Fruit fly (Drosophila melanogaster) whole organism, embryonic: Measurements from ENCODE around the gene CG14427.
A peak's percentile ranks its signal among the peaks of the same experiment; 100 is the strongest.

Experiments used
- Ada2b ChIP-seq: fragments of 200-800 bp; sonication (Bioruptor generic); IDR thresholded peaks from 2 replicates; pipeline ENCODE4 v1.3.6; 2022; ENCODE audit warnings: missing biosample characterization, missing genetic modification characterization
- C15 ChIP-seq: fragments of 200-800 bp; sonication (Bioruptor generic); IDR thresholded peaks from 3 replicates; pipeline ENCODE4 v1.3.6; 2022; ENCODE audit warnings: missing biosample characterization, missing genetic modification characterization
- CG10209 ChIP-seq: fragments of 200-800 bp; sonication (Bioruptor generic); optimal IDR thresholded peaks from 3 replicates; lab custom pipeline; 2017; ENCODE audit warnings: missing biosample characterization, mild to moderate bottlenecking, missing genetic modification characterization, missing genetic modification reagents
- CG1024 ChIP-seq: fragments of 200-800 bp; sonication (Bioruptor generic); IDR thresholded peaks from 2 replicates; pipeline ENCODE4 v1.3.6; 2022; ENCODE audit warnings: missing biosample characterization, missing genetic modification characterization
- CG11247 ChIP-seq: fragments of 200-800 bp; sonication (Bioruptor generic); IDR thresholded peaks from 2 replicates; pipeline ENCODE4 v1.3.6; 2022; ENCODE audit warnings: missing biosample characterization, missing genetic modification characterization
- CG11456 ChIP-seq: fragments of 200-800 bp; sonication (Bioruptor generic); IDR thresholded peaks from 3 replicates; pipeline ENCODE4 v1.3.6; 2022; ENCODE audit warnings: missing biosample characterization, missing genetic modification characterization
- CG11723 ChIP-seq: fragments of 200-800 bp; sonication (Bioruptor generic); optimal IDR thresholded peaks from 2 replicates; lab custom pipeline; 2017; ENCODE audit warnings: missing biosample characterization, mild to moderate bottlenecking, missing genetic modification characterization
- CG1233 ChIP-seq: fragments of 200-800 bp; sonication (Bioruptor generic); optimal IDR thresholded peaks from 4 replicates; lab custom pipeline; 2018; ENCODE audit warnings: missing biosample characterization, mild to moderate bottlenecking, missing genetic modification characterization
- CG13424 ChIP-seq: fragments of 200-800 bp; sonication (Bioruptor generic); optimal IDR thresholded peaks from 2 replicates; lab custom pipeline; 2019; ENCODE audit warnings: missing biosample characterization, mild to moderate bottlenecking, missing genetic modification characterization, moderate library complexity
- CG13894 ChIP-seq: fragments of 200-800 bp; sonication (Bioruptor generic); optimal IDR thresholded peaks from 3 replicates; lab custom pipeline; 2018; ENCODE audit warnings: missing biosample characterization, mild to moderate bottlenecking, missing genetic modification characterization, moderate library complexity
- CG14441 ChIP-seq: fragments of 200-800 bp; sonication (Bioruptor generic); IDR thresholded peaks from 2 replicates; pipeline ENCODE4 v1.3.6; 2022; ENCODE audit warnings: missing biosample characterization, missing genetic modification characterization
- CG15011 ChIP-seq: fragments of 200-800 bp; sonication (Bioruptor generic); optimal IDR thresholded peaks from 3 replicates; lab custom pipeline; 2018; ENCODE audit warnings: missing biosample characterization, mild to moderate bottlenecking, missing genetic modification characterization
- CG15479 ChIP-seq: fragments of 200-800 bp; sonication (Bioruptor generic); optimal IDR thresholded peaks from 3 replicates; lab custom pipeline; 2019; ENCODE audit warnings: missing biosample characterization, mild to moderate bottlenecking, missing genetic modification characterization, moderate library complexity
- CG15696 ChIP-seq: fragments of 200-800 bp; sonication (Bioruptor generic); optimal IDR thresholded peaks from 2 replicates; lab custom pipeline; 2019; ENCODE audit warnings: missing biosample characterization, mild to moderate bottlenecking, missing genetic modification characterization, moderate library complexity
- CG2129 ChIP-seq: fragments of 200-800 bp; sonication (Bioruptor generic); IDR thresholded peaks from 2 replicates; pipeline ENCODE4 v1.3.6; 2022; ENCODE audit warnings: missing biosample characterization, missing genetic modification characterization; ENCODE audit not compliant: partially characterized antibody
- CG2202 ChIP-seq: fragments of 200-800 bp; sonication (Bioruptor generic); optimal IDR thresholded peaks from 2 replicates; lab custom pipeline; 2018; ENCODE audit warnings: missing biosample characterization, mild to moderate bottlenecking, missing genetic modification characterization
- CG32767 ChIP-seq: fragments of 200-800 bp; sonication (Bioruptor generic); IDR thresholded peaks from 2 replicates; pipeline ENCODE4 v1.3.6; 2022; ENCODE audit warnings: missing biosample characterization, missing genetic modification characterization
- CG34224 ChIP-seq: fragments of 200-800 bp; sonication (Bioruptor generic); IDR thresholded peaks from 3 replicates; pipeline ENCODE4 v1.3.6; 2022; ENCODE audit warnings: missing biosample characterization, missing genetic modification characterization; ENCODE audit not compliant: partially characterized antibody
- CG4424 ChIP-seq: fragments of 200-800 bp; sonication (Bioruptor generic); optimal IDR thresholded peaks from 3 replicates; lab custom pipeline; 2016; ENCODE audit warnings: missing biosample characterization, missing genetic modification characterization
- CG4707 ChIP-seq: fragments of 200-800 bp; sonication (Bioruptor generic); optimal IDR thresholded peaks from 2 replicates; lab custom pipeline; 2018; ENCODE audit warnings: missing biosample characterization, mild to moderate bottlenecking, missing genetic modification characterization, moderate library complexity
- CG6175 ChIP-seq: fragments of 200-800 bp; sonication (Bioruptor generic); IDR thresholded peaks from 3 replicates; pipeline ENCODE4 v1.3.6; 2022; ENCODE audit warnings: missing biosample characterization, missing genetic modification characterization
- CG6654 ChIP-seq: fragments of 200-800 bp; sonication (Bioruptor generic); optimal IDR thresholded peaks from 2 replicates; lab custom pipeline; 2017; ENCODE audit warnings: missing biosample characterization, mild to moderate bottlenecking, missing genetic modification characterization
- CG7556 ChIP-seq: fragments of 200-800 bp; sonication (Bioruptor generic); optimal IDR thresholded peaks from 2 replicates; lab custom pipeline; 2017; ENCODE audit warnings: missing biosample characterization, mild to moderate bottlenecking, missing genetic modification characterization
- CG8281 ChIP-seq: fragments of 200-800 bp; sonication (Bioruptor generic); optimal IDR thresholded peaks from 2 replicates; lab custom pipeline; 2018; ENCODE audit warnings: missing biosample characterization, mild to moderate bottlenecking, missing genetic modification characterization, moderate library complexity
- E2f2 ChIP-seq: fragments of 200-800 bp; sonication (Bioruptor generic); IDR thresholded peaks from 2 replicates; pipeline ENCODE4 v1.3.6; 2022; ENCODE audit warnings: missing biosample characterization, missing genetic modification characterization
- Ets65A ChIP-seq: fragments of 200-800 bp; sonication (Bioruptor generic); peaks from one replicate; lab custom pipeline; 2016; ENCODE audit warnings: missing biosample characterization, missing genetic modification characterization
- H2.0 ChIP-seq: fragments of 200-800 bp; sonication (Bioruptor generic); IDR thresholded peaks from 2 replicates; pipeline ENCODE4 v1.3.6; 2022; ENCODE audit warnings: missing biosample characterization, missing genetic modification characterization
- HLHmδ ChIP-seq: fragments of 200-800 bp; sonication (Bioruptor generic); optimal IDR thresholded peaks from 2 replicates; lab custom pipeline; 2018; ENCODE audit warnings: missing biosample characterization, mild to moderate bottlenecking, missing genetic modification characterization, moderate library complexity
- HmgZ ChIP-seq: fragments of 200-800 bp; sonication (Bioruptor generic); optimal IDR thresholded peaks from 2 replicates; lab custom pipeline; 2018; ENCODE audit warnings: missing biosample characterization, mild to moderate bottlenecking, missing genetic modification characterization
- Hr78 ChIP-seq, 2 experiments: fragments of 200-800 bp in 1 of 2; fragments of >200 bp in 1 of 2; sonication (Bioruptor generic) in 1 of 2; optimal IDR thresholded peaks; 2 replicates each; lab custom pipeline; 2017 to 2019; ENCODE audit warnings: missing biosample characterization in 2 of 2, missing genetic modification characterization in 2 of 2, mild to moderate bottlenecking in 1 of 2, moderate library complexity in 1 of 2
- Neu2 ChIP-seq: fragments of 200-800 bp; sonication (Bioruptor generic); optimal IDR thresholded peaks from 3 replicates; lab custom pipeline; 2016; ENCODE audit warnings: missing biosample characterization, missing genetic modification characterization, borderline replicate concordance
- Ptx1 ChIP-seq: fragments of 200-800 bp; sonication (Bioruptor generic); IDR thresholded peaks from 2 replicates; pipeline ENCODE4 v1.3.6; 2022; ENCODE audit warnings: missing biosample characterization, missing genetic modification characterization
- Sox102F ChIP-seq: fragments of 200-800 bp; sonication (Bioruptor generic); optimal IDR thresholded peaks from 2 replicates; lab custom pipeline; 2018; ENCODE audit warnings: missing biosample characterization, mild to moderate bottlenecking, missing genetic modification characterization, moderate library complexity
- ac ChIP-seq: fragments of 200-800 bp; sonication (Bioruptor generic); optimal IDR thresholded peaks from 3 replicates; lab custom pipeline; 2017; ENCODE audit warnings: missing biosample characterization, mild to moderate bottlenecking, missing genetic modification characterization
- al ChIP-seq: fragments of 200-800 bp; sonication (Bioruptor generic); IDR thresholded peaks from 2 replicates; pipeline ENCODE4 v1.3.6; 2022; ENCODE audit warnings: missing biosample characterization, missing genetic modification characterization
- ara ChIP-seq: fragments of 200-800 bp; sonication (Bioruptor generic); IDR thresholded peaks from 2 replicates; pipeline ENCODE4 v1.3.6; 2022; ENCODE audit warnings: missing biosample characterization, missing genetic modification characterization
- corto ChIP-seq: fragments of 200-800 bp; sonication (Bioruptor generic); optimal IDR thresholded peaks from 2 replicates; lab custom pipeline; 2016; ENCODE audit warnings: missing biosample characterization, mild to moderate bottlenecking, missing genetic modification characterization, moderate library complexity
- fru ChIP-seq: fragments of >200 bp; optimal IDR thresholded peaks from 2 replicates; lab custom pipeline; 2017
- gem ChIP-seq: fragments of 200-800 bp; sonication (Bioruptor generic); optimal IDR thresholded peaks from 2 replicates; lab custom pipeline; 2019; ENCODE audit warnings: missing biosample characterization, mild to moderate bottlenecking, missing genetic modification characterization, moderate library complexity
- ind ChIP-seq: fragments of 200-800 bp; sonication (Bioruptor generic); optimal IDR thresholded peaks from 3 replicates; lab custom pipeline; 2016; ENCODE audit warnings: missing biosample characterization, missing genetic modification characterization
- inv ChIP-seq: fragments of 200-800 bp; sonication (Bioruptor generic); IDR thresholded peaks from 2 replicates; pipeline ENCODE4 v1.3.6; 2022; ENCODE audit warnings: missing biosample characterization, missing genetic modification characterization; ENCODE audit not compliant: partially characterized antibody
- phol ChIP-seq: fragments of 200-800 bp; sonication (Bioruptor generic); optimal IDR thresholded peaks from 3 replicates; lab custom pipeline; 2018; ENCODE audit warnings: missing biosample characterization, mild to moderate bottlenecking, missing genetic modification characterization, moderate library complexity
- pum ChIP-seq: fragments of 200-800 bp; sonication (Bioruptor generic); optimal IDR thresholded peaks from 2 replicates; lab custom pipeline; 2016; ENCODE audit warnings: missing biosample characterization, missing genetic modification characterization
- row ChIP-seq: fragments of 200-800 bp; sonication (Bioruptor generic); IDR thresholded peaks from 3 replicates; pipeline ENCODE4 v1.3.6; 2022; ENCODE audit warnings: missing biosample characterization, missing genetic modification characterization
- sens ChIP-seq: fragments of 200-800 bp; sonication (Bioruptor generic); peaks from one replicate; lab custom pipeline; 2016; ENCODE audit warnings: missing biosample characterization, missing genetic modification characterization
- seq ChIP-seq: fragments of 200-800 bp; sonication (Bioruptor generic); IDR thresholded peaks from 2 replicates; pipeline ENCODE4 v1.3.6; 2022; ENCODE audit warnings: missing biosample characterization, missing genetic modification characterization
- tin ChIP-seq: fragments of 200-800 bp; sonication (Bioruptor generic); optimal IDR thresholded peaks from 3 replicates; lab custom pipeline; 2016; ENCODE audit warnings: missing biosample characterization, missing genetic modification characterization
- trem ChIP-seq: fragments of 200-800 bp; optimal IDR thresholded peaks from 3 replicates; lab custom pipeline; 2019; ENCODE audit warnings: missing biosample characterization, mild to moderate bottlenecking, missing genetic modification characterization, moderate library complexity
- wdn ChIP-seq: fragments of 200-800 bp; sonication (Bioruptor generic); IDR thresholded peaks from 2 replicates; pipeline ENCODE4 v1.3.6; 2022; ENCODE audit warnings: missing biosample characterization, missing genetic modification characterization

The CG14427 gene

DNA sequence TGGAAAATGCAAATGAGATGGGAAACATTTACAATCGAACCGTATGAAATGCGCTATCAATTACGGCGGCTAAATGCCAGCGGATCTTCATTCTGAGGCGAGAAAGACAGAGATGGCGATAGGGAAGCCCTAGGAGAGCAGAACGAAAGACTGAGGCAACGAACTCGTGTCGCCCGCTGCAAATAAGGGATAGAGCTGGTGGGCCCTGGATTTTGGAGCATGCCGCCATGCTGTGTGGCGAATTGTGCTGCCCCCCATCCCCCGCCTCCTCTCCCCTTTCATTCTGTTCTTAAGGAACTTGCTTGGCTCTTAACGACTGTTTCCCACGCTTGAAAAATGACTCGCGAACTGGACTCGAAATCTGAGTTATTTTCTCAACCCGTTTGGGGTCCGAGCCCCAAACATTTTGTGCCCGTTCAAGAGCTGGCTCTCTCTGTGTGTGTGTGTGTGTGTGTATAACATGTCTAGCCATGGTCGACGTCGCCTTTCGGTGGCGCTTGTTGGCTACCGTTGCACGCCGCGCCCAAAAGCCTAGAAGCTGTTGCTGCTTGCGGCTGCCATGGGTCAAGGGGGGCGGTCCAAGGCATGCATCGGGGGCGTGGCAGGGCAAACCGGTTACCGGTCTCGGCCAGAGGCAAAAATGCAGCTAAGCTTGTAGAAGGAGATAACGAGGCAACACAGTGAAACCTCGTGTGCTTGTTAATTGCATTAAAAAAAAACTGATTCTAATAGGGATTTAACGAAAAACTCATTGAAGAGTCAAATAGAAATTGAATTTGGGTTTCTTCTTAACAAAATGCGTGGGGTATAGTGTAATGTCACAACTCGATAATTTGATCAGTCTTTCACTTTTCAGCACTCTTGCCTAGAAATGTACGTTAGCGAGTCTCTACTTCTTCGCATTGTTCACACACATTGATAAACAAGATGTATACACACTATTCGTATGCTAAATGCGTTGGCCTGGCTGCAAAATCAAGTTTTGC, 32.0 kb upstream of the CG14427 start (continued):
- TF ChIP-seq CG11723 (GFP tag; lab: Kevin White, UChicago) (no peak), CG4424 (GFP tag; lab: Kevin White, UChicago) (no peak), CG2202 (tag; lab: Kevin White, UChicago) (no peak), ac (GFP tag; lab: Kevin White, UChicago) (no peak), al (no peak), CG8281 (tag; lab: Kevin White, UChicago) (no peak), CG6175 (GFP tag; lab: Robert Waterston, UW) (0 out of 3 replicates have a peak, but pooled peaks have one; percentile 20), CG11247 (GFP tag; lab: Robert Waterston, UW) (peak; percentile 34; the same call in 1 of the 2 replicates), phol (tag; lab: Kevin White, UChicago) (peak; percentile 15), CG1024 (GFP tag; lab: Robert Waterston, UW) (no peak), CG15011 (no peak), fru (no peak), wdn (GFP tag; lab: Robert Waterston, UW) (no peak), sens (GFP tag; lab: Kevin White, UChicago) (peak; percentile 84), row (GFP tag; lab: Robert Waterston, UW) (peak; percentile 60), CG15696 (no peak), ind (no peak), Hr78 (GFP tag; optimal IDR thresholded peaks at IDR 0.05; lab: Kevin White, UChicago) (peak in 1 of 2 experiments; percentile 21), CG34224 (GFP tag; lab: Robert Waterston, UW) (0 out of 3 replicates have a peak, but pooled peaks have one; percentile 23), pum (GFP tag; lab: Kevin White, UChicago) (no peak), inv (GFP tag; lab: Robert Waterston, UW) (no peak), Sox102F (GFP tag; lab: Kevin White, UChicago) (peak; percentile 7), CG1233 (no peak), CG13894 (tag; lab: Kevin White, UChicago) (no peak), gem (tag; lab: Kevin White, UChicago) (peak; percentile 27), CG32767 (GFP tag; lab: Robert Waterston, UW) (no peak), CG11456 (GFP tag; lab: Robert Waterston, UW) (no peak), Ets65A (peak; percentile 87), seq (GFP tag; lab: Robert Waterston, UW) (no peak), Neu2 (GFP tag; lab: Kevin White, UChicago) (no peak), ara (no peak), HLHmδ (GFP tag; lab: Kevin White, UChicago) (no peak), trem (tag; lab: Kevin White, UChicago) (no peak), C15 (GFP tag; lab: Robert Waterston, UW) (no peak), CG13424 (tag; lab: Kevin White, UChicago) (peak; percentile 5), tin (GFP tag; lab: Kevin White, UChicago) (no peak), CG2129 (GFP tag; lab: Robert Waterston, UW) (no peak), corto (GFP tag; lab: Kevin White, UChicago) (no peak), Ptx1 (GFP tag; lab: Robert Waterston, UW) (0 out of 2 replicates have a peak, but pooled peaks have one; percentile 13), H2.0 (GFP tag; lab: Robert Waterston, UW) (no peak), CG10209 (no peak), Ada2b (no peak), CG15479 (GFP tag; lab: Kevin White, UChicago) (no peak), HmgZ (no peak), E2f2 (GFP tag; lab: Robert Waterston, UW) (no peak), CG7556 (GFP tag; lab: Kevin White, UChicago) (no peak), CG6654 (no peak), CG14441 (GFP tag; lab: Robert Waterston, UW) (peak; percentile 54), CG4707 (GFP tag; lab: Kevin White, UChicago) (no peak)
